Worm (Caenorhabditis elegans): ENCODE measurements around the gene cfim-2.

DNA sequence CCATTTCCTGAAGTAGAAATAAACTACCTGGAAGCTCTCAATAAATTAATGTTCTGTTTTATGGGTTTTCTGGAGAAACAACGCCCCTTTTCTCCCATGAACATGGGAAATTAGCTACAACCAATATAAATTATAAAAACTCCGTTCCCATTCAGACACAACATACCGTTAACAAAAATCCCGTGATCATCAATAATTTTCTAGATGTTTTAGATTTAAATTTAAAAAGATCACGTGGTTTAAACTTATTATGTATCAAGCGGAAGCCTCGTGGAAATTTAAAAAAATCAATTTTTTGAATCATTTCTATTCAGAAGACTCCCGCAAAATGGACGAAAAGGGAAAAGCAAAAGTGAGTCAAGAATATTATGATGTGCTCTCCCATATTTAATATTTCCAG, 39.8 kb downstream of the cfim-2 start, which contains the start of gene C53B4.2:
- TF ChIP-seq set-16 (GFP tag; IDR thresholded peaks at IDR 0.05) (no peak), daf-12 (tag; optimal IDR thresholded peaks at IDR 0.05) (no peak)
